Worm (Caenorhabditis elegans) whole organism, midembryonic: ENCODE measurements around the gene mbk-2.

Experiments
- T22C8.4 ChIP-seq: fragments of 200-800 bp; sonication (Bioruptor generic); IDR thresholded peaks from 2 replicates; pipeline ENCODE4 v1.3.6; 2022; ENCODE audit warnings: missing genetic modification characterization, missing compliant biosample characterization
- cog-1 ChIP-seq: sonication (generic microtip); optimal IDR thresholded peaks from 2 replicates; lab custom pipeline; 2016; ENCODE audit warnings: missing genetic modification characterization, missing compliant biosample characterization
- flt-1 ChIP-seq: fragments of 200-800 bp; sonication (Bioruptor generic); IDR thresholded peaks from 2 replicates; pipeline ENCODE4 v1.3.6; 2022; ENCODE audit warnings: missing genetic modification characterization, missing compliant biosample characterization
- klf-2 ChIP-seq: fragments of 200-800 bp; sonication (Bioruptor generic); conservative IDR thresholded peaks from 2 replicates; pipeline ENCODE4 v1.3.6; 2022; ENCODE audit warnings: missing genetic modification reagents, missing genetic modification characterization, missing compliant biosample characterization
- med-1 ChIP-seq: sonication (generic microtip); optimal IDR thresholded peaks from 2 replicates; lab custom pipeline; 2017; ENCODE audit warnings: missing genetic modification characterization, mild to moderate bottlenecking, missing compliant biosample characterization, antibody characterized with exemption, missing genetic modification reagents; ENCODE audit not compliant: insufficient read depth
- ref-1 ChIP-seq: fragments of 200-800 bp; sonication (Bioruptor generic); conservative IDR thresholded peaks from 2 replicates; pipeline ENCODE4 v1.3.6; 2022; ENCODE audit warnings: missing genetic modification reagents, missing genetic modification characterization, missing compliant biosample characterization
- tab-1 ChIP-seq: fragments of 200-800 bp; sonication (Bioruptor generic); IDR thresholded peaks from 2 replicates; pipeline ENCODE4 v1.3.6; 2022; ENCODE audit warnings: missing genetic modification characterization, missing compliant biosample characterization
- ztf-23 ChIP-seq: fragments of 200-800 bp; sonication (Bioruptor generic); IDR thresholded peaks from 2 replicates; pipeline ENCODE4 v1.3.6; 2022; ENCODE audit warnings: missing genetic modification reagents, missing genetic modification characterization, missing compliant biosample characterization
- ztf-29 ChIP-seq: fragments of 200-800 bp; sonication (Bioruptor generic); IDR thresholded peaks from 2 replicates; pipeline ENCODE4 v1.3.6; 2022; ENCODE audit warnings: missing genetic modification reagents, missing genetic modification characterization, missing compliant biosample characterization

The mbk-2 gene

ce11 chrIV:13008405-13009208, at the start of gene mbk-2:
mbk-2 (plus strand) TSS chrIV:13009158.
- TF ChIP-seq cog-1 (no peak), med-1 (GFP tag; lab: Kevin White, UChicago) (no peak), ref-1 (no peak), T22C8.4 (no peak), tab-1 (no peak), flt-1 (GFP tag; lab: Robert Waterston, UW) (no peak), klf-2 (GFP tag; lab: Robert Waterston, UW) (no peak), ztf-23 (no peak), ztf-29 (GFP tag; lab: Robert Waterston, UW) (no peak)

- no peak for TF ChIP-seq med-1 (GFP tag; lab: Kevin White, UChicago)
- no peak for TF ChIP-seq klf-2 (GFP tag; lab: Robert Waterston, UW)
- TF ChIP-seq T22C8.4 = no peak
- TF ChIP-seq tab-1 = no peak
- TF ChIP-seq cog-1 = no peak
- no peak for TF ChIP-seq flt-1 (GFP tag; lab: Robert Waterston, UW)
- TF ChIP-seq ref-1 = no peak
- no peak for TF ChIP-seq ztf-29 (GFP tag; lab: Robert Waterston, UW)
- TF ChIP-seq ztf-23 = no peak
Measured at ce11 chrIV:12960136-12960535, 48.8 kb upstream of the mbk-2 start, which contains the start of gene F55G11.7. F55G11.7 (plus strand) TSS chrIV:12960436.

- no peak for TF ChIP-seq med-1 (GFP tag; lab: Kevin White, UChicago)
- no peak for TF ChIP-seq tab-1
- no peak for TF ChIP-seq ztf-23
- no peak for TF ChIP-seq flt-1 (GFP tag; lab: Robert Waterston, UW)
Measured at ce11 chrIV:12962564-12962963, 46.4 kb upstream of the mbk-2 start, which contains the start of gene F55G11.8. F55G11.8 (plus strand) TSS chrIV:12962808.

ce11 chrIV:12964648-12965047, 44.3 kb upstream of the mbk-2 start:
- no peak for TF ChIP-seq klf-2 (GFP tag; lab: Robert Waterston, UW)
- no peak for TF ChIP-seq ztf-23
- TF ChIP-seq tab-1 = no peak
- TF ChIP-seq T22C8.4 = no peak
- TF ChIP-seq ref-1 = no peak
- TF ChIP-seq med-1 (GFP tag; lab: Kevin White, UChicago) = no peak
- TF ChIP-seq flt-1 (GFP tag; lab: Robert Waterston, UW) = no peak
- TF ChIP-seq ztf-29 (GFP tag; lab: Robert Waterston, UW) = no peak
- no peak for TF ChIP-seq cog-1

- no peak for TF ChIP-seq ref-1
- TF ChIP-seq ztf-29 (GFP tag; lab: Robert Waterston, UW) = no peak
- TF ChIP-seq flt-1 (GFP tag; lab: Robert Waterston, UW) = no peak
- TF ChIP-seq ztf-23 = no peak
Measured at ce11 chrIV:12965074-12965473, 43.9 kb upstream of the mbk-2 start, which contains the start of gene dod-22. dod-22 (plus strand) TSS chrIV:12965374.

ce11 chrIV:12967303-12967702, 41.7 kb upstream of the mbk-2 start:
- TF ChIP-seq med-1 (GFP tag; lab: Kevin White, UChicago) (no peak), ref-1 (no peak), ztf-29 (GFP tag; lab: Robert Waterston, UW) (no peak), flt-1 (GFP tag; lab: Robert Waterston, UW) (no peak)

- TF ChIP-seq med-1 (GFP tag; lab: Kevin White, UChicago) (no peak), ztf-23 (no peak), cog-1 (no peak), klf-2 (GFP tag; lab: Robert Waterston, UW) (no peak), ref-1 (no peak), ztf-29 (GFP tag; lab: Robert Waterston, UW) (no peak), tab-1 (no peak), flt-1 (GFP tag; lab: Robert Waterston, UW) (no peak), T22C8.4 (no peak)
Measured at ce11 chrIV:12969141-12969540, 39.8 kb upstream of the mbk-2 start, which contains the start of gene F55G11.2. F55G11.2 (minus strand) TSS chrIV:12969289.

- TF ChIP-seq flt-1 (GFP tag; lab: Robert Waterston, UW) = no peak
Measured at ce11 chrIV:12971994-12972520, 36.9 kb upstream of the mbk-2 start.

- no peak for TF ChIP-seq flt-1 (GFP tag; lab: Robert Waterston, UW)
- TF ChIP-seq T22C8.4 = no peak
Measured at ce11 chrIV:12972780-12973179, 36.2 kb upstream of the mbk-2 start.

ce11 chrIV:12973336-12973735, 35.6 kb upstream of the mbk-2 start, which contains the start of gene F55G11.4:
F55G11.4 (plus strand) TSS chrIV:12973624.
- TF ChIP-seq ref-1 (no peak), T22C8.4 (no peak), cog-1 (no peak), klf-2 (GFP tag; lab: Robert Waterston, UW) (no peak), ztf-29 (GFP tag; lab: Robert Waterston, UW) (no peak), ztf-23 (no peak), flt-1 (GFP tag; lab: Robert Waterston, UW) (no peak), tab-1 (no peak), med-1 (GFP tag; lab: Kevin White, UChicago) (no peak)

ce11 chrIV:12975981-12976380, 33.0 kb upstream of the mbk-2 start, which contains the start of gene dod-17:
dod-17 (plus strand) TSS chrIV:12976303.
- TF ChIP-seq ztf-23 (no peak), cog-1 (no peak), tab-1 (no peak), flt-1 (GFP tag; lab: Robert Waterston, UW) (no peak), ref-1 (no peak), med-1 (GFP tag; lab: Kevin White, UChicago) (no peak)
